Worm (Caenorhabditis elegans): Measurements from ENCODE around the gene frpr-3.

frpr-3 gene

DNA sequence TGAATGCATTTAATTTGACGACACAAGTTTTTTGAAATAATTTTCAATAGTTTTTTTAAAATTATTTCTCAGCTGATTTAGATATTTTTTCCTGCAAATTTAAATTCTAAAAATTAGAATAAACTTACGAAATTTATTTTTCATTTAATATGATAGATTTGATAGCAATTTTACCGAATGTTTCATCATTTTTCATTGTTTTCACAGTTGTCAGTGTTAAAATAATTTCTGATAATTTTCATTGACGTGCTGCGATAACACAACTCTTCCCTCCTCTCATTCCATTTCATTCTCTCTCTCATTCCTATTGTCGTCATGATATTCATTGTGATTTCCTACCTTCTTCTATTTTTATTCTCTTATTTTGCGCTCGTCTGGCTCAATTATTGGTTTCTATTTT is 10.9 kb upstream of the frpr-3 start, which contains the start of gene hint-3:
Gene hint-3, plus strand, starts transcription at position 301 of the 400 bp plus-strand sequence.
- TF ChIP-seq gei-8 (GFP tag; optimal IDR thresholded peaks at IDR 0.05) (no peak), Y48G9A.11 (GFP tag; IDR thresholded peaks at IDR 0.05) (no peak), ZK546.5 (tag; optimal IDR thresholded peaks at IDR 0.05) (no peak), dmd-6 (GFP tag; IDR thresholded peaks at IDR 0.05) (peak; percentile 32; the same call in 1 of the 2 replicates), lin-29 (GFP tag; IDR thresholded peaks at IDR 0.05) (no peak), php-3 (GFP tag; IDR thresholded peaks at IDR 0.05) (0 out of 2 replicates have a peak, but pooled peaks have one; percentile 25), ztf-7 (tag; optimal IDR thresholded peaks at IDR 0.05) (peak; percentile 20), hmg-1.1 (GFP tag; IDR thresholded peaks at IDR 0.05) (no peak), mxl-2 (GFP tag; conservative IDR thresholded peaks at IDR 0.05) (no peak), ceh-82 (tag; optimal IDR thresholded peaks at IDR 0.05) (no peak), pqm-1 (tag; optimal IDR thresholded peaks at IDR 0.05) (peak; percentile 28), daf-16 (GFP tag; optimal IDR thresholded peaks at IDR 0.05) (no peak), daf-16 (tag; optimal IDR thresholded peaks at IDR 0.05) (peak; percentile 64), dve-1 (tag; optimal IDR thresholded peaks at IDR 0.05; ENCODE audit: insufficient read depth) (peak; percentile 13)

DNA sequence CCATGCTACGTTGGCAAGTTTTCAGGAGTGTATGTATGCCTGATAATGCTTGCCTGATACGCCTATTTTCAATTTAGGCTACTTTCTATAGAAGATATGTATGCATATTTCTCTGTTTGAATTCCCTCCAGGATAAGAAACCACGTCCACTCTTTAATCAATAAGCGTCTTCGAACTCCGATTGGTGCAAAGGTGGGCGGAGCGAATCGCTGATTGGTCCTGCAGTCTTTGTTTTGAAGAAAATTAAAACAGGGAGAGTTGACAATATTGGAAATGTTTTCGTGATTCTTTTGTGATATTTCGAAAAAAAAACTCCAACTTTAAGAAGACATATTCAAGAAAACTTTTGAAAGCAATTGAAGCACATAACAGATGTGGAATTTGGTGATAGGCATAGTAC is 9.2 kb upstream of the frpr-3 start:
- no peak for TF ChIP-seq mxl-3 (GFP tag; optimal IDR thresholded peaks at IDR 0.05)
- 0 out of 2 replicates have a peak, but pooled peaks have one; percentile 20 for TF ChIP-seq mdt-29 (GFP tag; IDR thresholded peaks at IDR 0.05)
- TF ChIP-seq nhr-11 (tag; optimal IDR thresholded peaks at IDR 0.05): no peak
- no peak for TF ChIP-seq snpc-4 (tag; optimal IDR thresholded peaks at IDR 0.05)
- no peak for TF ChIP-seq tra-1 (GFP tag; IDR thresholded peaks at IDR 0.05)
- TF ChIP-seq duxl-1 (tag; optimal IDR thresholded peaks at IDR 0.05; ENCODE audit: poor library complexity): no peak

DNA sequence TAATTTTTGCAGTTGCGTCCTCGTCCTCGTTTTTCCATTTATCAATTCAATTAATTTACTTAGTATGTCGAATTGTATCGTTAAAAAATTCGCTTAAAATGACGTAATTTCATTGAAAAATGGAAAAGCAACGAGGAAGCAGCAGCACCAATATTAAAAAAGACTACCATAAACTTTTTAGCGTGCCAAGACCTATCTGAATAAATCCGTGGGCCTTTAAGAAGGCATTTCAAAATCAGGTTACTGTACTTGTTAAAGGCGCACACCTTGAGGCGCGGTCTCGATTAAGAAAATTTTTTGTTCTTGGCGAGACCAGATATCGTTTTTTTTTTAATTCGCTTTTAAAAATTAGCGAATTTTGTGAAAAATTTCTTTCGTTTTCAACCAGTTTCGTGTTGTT is 2.6 kb downstream of the frpr-3 start:
- TF ChIP-seq snpc-4 (tag; optimal IDR thresholded peaks at IDR 0.05): no peak

DNA sequence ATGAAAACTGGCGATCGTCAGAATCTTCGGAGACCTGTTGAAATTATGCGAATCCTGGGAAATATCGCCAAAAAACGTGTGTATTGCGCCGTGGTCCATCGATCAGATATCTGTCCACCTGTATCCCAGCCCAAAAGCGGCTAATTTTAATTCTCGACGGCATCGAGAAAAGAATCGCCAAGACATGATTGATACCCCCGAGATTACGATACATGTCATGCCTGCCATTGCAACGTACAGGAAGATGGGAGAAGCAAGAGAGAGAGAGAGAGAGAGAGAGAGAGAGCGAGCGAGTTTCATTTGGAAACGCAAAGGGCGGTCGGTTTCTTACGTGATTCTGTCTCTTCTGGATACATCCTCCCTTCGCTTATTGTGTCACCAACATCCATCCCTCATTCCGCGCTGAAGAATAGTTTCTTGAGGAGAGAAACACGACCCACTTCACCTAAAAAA is 3.1 kb downstream of the frpr-3 start, which contains the start of gene grl-10:
Gene grl-10, plus strand, starts transcription at position 403 of the 453 bp plus-strand sequence.
- TF ChIP-seq nhr-102 (tag; optimal IDR thresholded peaks at IDR 0.05): no peak
- no peak for TF ChIP-seq unc-39 (tag; optimal IDR thresholded peaks at IDR 0.05)
- no peak for TF ChIP-seq lsy-2 (tag; optimal IDR thresholded peaks at IDR 0.05)
- no peak for TF ChIP-seq fkh-10 (GFP tag; optimal IDR thresholded peaks at IDR 0.05)
- no peak for TF ChIP-seq ZK546.5 (tag; optimal IDR thresholded peaks at IDR 0.05)
- TF ChIP-seq zfp-3 (GFP tag; conservative IDR thresholded peaks at IDR 0.05): no peak
- TF ChIP-seq mxl-3 (GFP tag; optimal IDR thresholded peaks at IDR 0.05): peak; percentile 58
- no peak for TF ChIP-seq lir-3 (tag; optimal IDR thresholded peaks at IDR 0.05)
- no peak for TF ChIP-seq mxl-2 (GFP tag; conservative IDR thresholded peaks at IDR 0.05)
- no peak for TF ChIP-seq mep-1 (tag; optimal IDR thresholded peaks at IDR 0.05)
- peak; percentile 53 for TF ChIP-seq nhr-48 (tag; optimal IDR thresholded peaks at IDR 0.05)
- peak; percentile 37 for TF ChIP-seq hlh-11 (tag; optimal IDR thresholded peaks at IDR 0.05)
- TF ChIP-seq nhr-6 (tag; optimal IDR thresholded peaks at IDR 0.05): no peak
- TF ChIP-seq egl-27 (tag; optimal IDR thresholded peaks at IDR 0.05): no peak
- TF ChIP-seq sdz-12 (GFP tag; optimal IDR thresholded peaks at IDR 0.05): no peak
- TF ChIP-seq Y48G9A.11 (GFP tag; IDR thresholded peaks at IDR 0.05): no peak
- TF ChIP-seq php-3 (GFP tag; IDR thresholded peaks at IDR 0.05): no peak
- no peak for TF ChIP-seq skn-1 (tag; optimal IDR thresholded peaks at IDR 0.05)
- TF ChIP-seq dmd-9 (GFP tag; IDR thresholded peaks at IDR 0.05): no peak
- TF ChIP-seq dpl-1 (GFP tag; optimal IDR thresholded peaks at IDR 0.05): no peak
- no peak for TF ChIP-seq mdl-1 (tag; optimal IDR thresholded peaks at IDR 0.05)
- no peak for TF ChIP-seq nhr-76 (tag; optimal IDR thresholded peaks at IDR 0.05)
- no peak for TF ChIP-seq mdt-29 (GFP tag; IDR thresholded peaks at IDR 0.05)
- TF ChIP-seq ceh-20 (GFP tag; IDR thresholded peaks at IDR 0.05): no peak

All from whole organism, L4 larva.